Fruit fly (Drosophila melanogaster): ENCODE measurements around the gene CG1737.

dm6 chrX:11391364-11391915, 41.0 kb downstream of the CG1737 start:
- TF ChIP-seq CG14711 (tag; optimal IDR thresholded peaks at IDR 0.05): no peak
- no peak for TF ChIP-seq toe (GFP tag; optimal IDR thresholded peaks at IDR 0.05)
- no peak for TF ChIP-seq bab1 (GFP tag; optimal IDR thresholded peaks at IDR 0.05)
- no peak for TF ChIP-seq CG7101 (tag; optimal IDR thresholded peaks at IDR 0.05)
- no peak for TF ChIP-seq CG33017 (tag; optimal IDR thresholded peaks at IDR 0.05)
- no peak for TF ChIP-seq Hr96 (GFP tag; optimal IDR thresholded peaks at IDR 0.05)
- no peak for TF ChIP-seq cic (GFP tag; optimal IDR thresholded peaks at IDR 0.05)
- TF ChIP-seq CG11617 (GFP tag; optimal IDR thresholded peaks at IDR 0.05): no peak
- no peak for TF ChIP-seq ovo (GFP tag; optimal IDR thresholded peaks at IDR 0.05)
- no peak for TF ChIP-seq CG5204 (GFP tag; optimal IDR thresholded peaks at IDR 0.05)
- no peak for TF ChIP-seq kay (GFP tag; ENCODE audit: borderline replicate concordance)
- TF ChIP-seq CG7045 (GFP tag; optimal IDR thresholded peaks at IDR 0.05): no peak

Data from whole organism, adult.